Worm (Caenorhabditis elegans) whole organism, young adult: ENCODE results near the gene hpo-33.

Experiments
- B0336.3 ChIP-seq: fragments of 200-800 bp; sonication (Bioruptor generic); IDR thresholded peaks from 2 replicates; pipeline ENCODE4 v1.3.6; 2022; ENCODE audit warnings: missing genetic modification characterization, missing compliant biosample characterization
- F22D6.2 ChIP-seq: sonication (generic microtip); optimal IDR thresholded peaks from 2 replicates; lab custom pipeline; 2016; ENCODE audit warnings: mild to moderate bottlenecking, missing genetic modification characterization, missing compliant biosample characterization
- Y79H2A.3 ChIP-seq: fragments of 200-800 bp; sonication (Bioruptor generic); conservative IDR thresholded peaks from 2 replicates; pipeline ENCODE4 v1.3.6; 2022; ENCODE audit warnings: missing genetic modification reagents, missing genetic modification characterization, missing compliant biosample characterization
- aptf-2 ChIP-seq: fragments of 200-800 bp; sonication (Bioruptor generic); conservative IDR thresholded peaks from 2 replicates; pipeline ENCODE4 v1.3.6; 2022; ENCODE audit warnings: missing genetic modification reagents, missing genetic modification characterization, missing compliant biosample characterization
- atf-7 ChIP-seq: sonication (generic microtip); optimal IDR thresholded peaks from 2 replicates; lab custom pipeline; 2017; ENCODE audit warnings: mild to moderate bottlenecking, missing genetic modification characterization, missing compliant biosample characterization
- attf-5 ChIP-seq: fragments of 200-800 bp; sonication (Bioruptor generic); optimal IDR thresholded peaks from 2 replicates; lab custom pipeline; 2018; ENCODE audit warnings: mild to moderate bottlenecking, missing genetic modification characterization, missing compliant biosample characterization
- cebp-2 ChIP-seq: fragments of 200-800 bp; sonication (Bioruptor generic); IDR thresholded peaks from 2 replicates; pipeline ENCODE4 v1.3.6; 2022; ENCODE audit warnings: missing genetic modification characterization, missing compliant biosample characterization
- ceh-100 ChIP-seq: fragments of 200-800 bp; sonication (Bioruptor generic); IDR thresholded peaks from 2 replicates; pipeline ENCODE4 v1.3.6; 2022; ENCODE audit warnings: missing genetic modification reagents, missing genetic modification characterization, missing compliant biosample characterization
- ceh-40 ChIP-seq: fragments of 200-800 bp; sonication (Bioruptor generic); IDR thresholded peaks from 2 replicates; pipeline ENCODE4 v1.3.6; 2022; ENCODE audit warnings: missing genetic modification characterization, missing compliant biosample characterization
- ceh-79 ChIP-seq: sonication (generic microtip); optimal IDR thresholded peaks from 2 replicates; lab custom pipeline; 2017; ENCODE audit warnings: mild to moderate bottlenecking, missing genetic modification characterization, missing compliant biosample characterization
- egrh-3 ChIP-seq: fragments of 200-800 bp; sonication (Bioruptor generic); IDR thresholded peaks from 2 replicates; pipeline ENCODE4 v1.3.6; 2022; ENCODE audit warnings: missing genetic modification reagents, missing genetic modification characterization, missing compliant biosample characterization
- hmg-1.2 ChIP-seq: fragments of 200-800 bp; sonication (Bioruptor generic); IDR thresholded peaks from 2 replicates; pipeline ENCODE4 v1.3.6; 2022; ENCODE audit warnings: missing genetic modification reagents, missing genetic modification characterization, missing compliant biosample characterization
- let-526 ChIP-seq: fragments of 200-800 bp; sonication (Bioruptor generic); IDR thresholded peaks from 2 replicates; pipeline ENCODE4 v1.3.6; 2022; ENCODE audit warnings: missing genetic modification reagents, missing genetic modification characterization, missing compliant biosample characterization
- lin-35 ChIP-seq, 3 experiments: fragments of 150-350 bp in 2 of 3; sonication (generic microtip) in 1 of 3; optimal IDR thresholded peaks; 2 replicates each; lab custom pipeline; 2014 to 2018; ENCODE audit warnings: missing biosample characterization in 3 of 3, missing genetic modification characterization in 3 of 3, missing genetic modification reagents in 3 of 3
- lin-54 ChIP-seq: fragments of 200-800 bp; sonication (Bioruptor generic); optimal IDR thresholded peaks from 2 replicates; lab custom pipeline; 2018; ENCODE audit warnings: mild to moderate bottlenecking, missing genetic modification characterization, missing compliant biosample characterization
- madf-8 ChIP-seq: fragments of 200-800 bp; sonication (Bioruptor generic); conservative IDR thresholded peaks from 2 replicates; pipeline ENCODE4 v1.3.6; 2022; ENCODE audit warnings: missing genetic modification reagents, missing genetic modification characterization, missing compliant biosample characterization
- mxl-1 ChIP-seq: sonication (generic microtip); optimal IDR thresholded peaks from 2 replicates; lab custom pipeline; 2016; ENCODE audit warnings: missing genetic modification characterization, missing compliant biosample characterization
- nfya-1 ChIP-seq: sonication (generic microtip); optimal IDR thresholded peaks from 2 replicates; lab custom pipeline; 2017; ENCODE audit warnings: antibody characterized with exemption, missing compliant biosample characterization, missing genetic modification characterization, borderline replicate concordance; ENCODE audit not compliant: insufficient read depth
- nhr-80 ChIP-seq: sonication (generic microtip); optimal IDR thresholded peaks from 2 replicates; lab custom pipeline; 2016; ENCODE audit warnings: missing genetic modification characterization, missing compliant biosample characterization
- rcor-1 ChIP-seq: fragments of 200-800 bp; sonication (Bioruptor generic); IDR thresholded peaks from 2 replicates; pipeline ENCODE4 v1.3.6; 2022; ENCODE audit warnings: missing genetic modification reagents, missing genetic modification characterization, missing compliant biosample characterization
- repo-1 ChIP-seq: sonication (generic microtip); optimal IDR thresholded peaks from 2 replicates; lab custom pipeline; 2017; ENCODE audit warnings: mild to moderate bottlenecking, missing genetic modification characterization, missing compliant biosample characterization
- sea-2 ChIP-seq: fragments of 200-800 bp; sonication (Bioruptor generic); IDR thresholded peaks from 2 replicates; pipeline ENCODE4 v1.3.6; 2022; ENCODE audit warnings: missing genetic modification characterization, missing compliant biosample characterization
- snpc-4 ChIP-seq, 5 experiments: fragments of 150-350 bp in 1 of 5; sonication (generic microtip) in 4 of 5; optimal IDR thresholded peaks; 2 replicates each; lab custom pipeline; 2014 to 2018; ENCODE audit warnings: missing genetic modification characterization in 5 of 5, missing biosample characterization in 3 of 5, antibody characterized with exemption in 2 of 5, mild to moderate bottlenecking in 2 of 5, missing compliant biosample characterization in 2 of 5, missing genotype in 2 of 5, moderate library complexity in 2 of 5, missing genetic modification reagents in 1 of 5
- somi-1 ChIP-seq: fragments of 200-800 bp; sonication (Bioruptor generic); optimal IDR thresholded peaks from 2 replicates; lab custom pipeline; 2018; ENCODE audit warnings: mild to moderate bottlenecking, missing genetic modification characterization, missing compliant biosample characterization
- sptf-2 ChIP-seq: fragments of 200-800 bp; sonication (Bioruptor generic); optimal IDR thresholded peaks from 2 replicates; lab custom pipeline; 2018; ENCODE audit warnings: mild to moderate bottlenecking, missing genetic modification characterization, missing compliant biosample characterization
- tbx-9 ChIP-seq: sonication (generic microtip); optimal IDR thresholded peaks from 2 replicates; lab custom pipeline; 2016; ENCODE audit warnings: borderline replicate concordance, missing genetic modification characterization, inconsistent platforms, missing compliant biosample characterization
- tlf-1 ChIP-seq: fragments of 200-800 bp; sonication (Bioruptor generic); optimal IDR thresholded peaks from 2 replicates; lab custom pipeline; 2018; ENCODE audit warnings: mild to moderate bottlenecking, missing genetic modification characterization, missing compliant biosample characterization
- unc-130 ChIP-seq: sonication (generic microtip); optimal IDR thresholded peaks from 2 replicates; lab custom pipeline; 2016; ENCODE audit warnings: missing genetic modification reagents, missing genetic modification characterization, missing compliant biosample characterization
- xnd-1 ChIP-seq: sonication (generic microtip); optimal IDR thresholded peaks from 2 replicates; lab custom pipeline; 2016; ENCODE audit warnings: missing genotype, missing genetic modification reagents, missing genetic modification characterization, missing compliant biosample characterization
- zfh-2 ChIP-seq: fragments of 200-800 bp; sonication (Bioruptor generic); conservative IDR thresholded peaks from 2 replicates; pipeline ENCODE4 v1.3.6; 2022; ENCODE audit warnings: missing genetic modification reagents, missing genetic modification characterization, missing compliant biosample characterization
- ztf-18 ChIP-seq: sonication (generic microtip); optimal IDR thresholded peaks from 2 replicates; lab custom pipeline; 2016; ENCODE audit warnings: missing genotype, mild to moderate bottlenecking, missing genetic modification characterization, missing compliant biosample characterization
- ztf-28 ChIP-seq: fragments of 200-800 bp; sonication (Bioruptor generic); IDR thresholded peaks from 2 replicates; pipeline ENCODE4 v1.3.6; 2022; ENCODE audit warnings: missing genetic modification reagents, missing genetic modification characterization, missing compliant biosample characterization
- ztf-3 ChIP-seq: fragments of 200-800 bp; sonication (Bioruptor generic); optimal IDR thresholded peaks from 2 replicates; lab custom pipeline; 2018; ENCODE audit warnings: mild to moderate bottlenecking, missing genetic modification characterization, missing compliant biosample characterization

The hpo-33 gene

ce11 chrV:17075900-17076299 lies 33.5 kb downstream of the hpo-33 start, which contains the start of gene str-125:
str-125 (minus strand) TSS chrV:17076000.
- TF ChIP-seq tbx-9 (no peak), Y79H2A.3 (GFP tag; lab: Robert Waterston, UW) (no peak), repo-1 (tag; lab: Kevin White, UChicago) (no peak), rcor-1 (GFP tag; lab: Robert Waterston, UW) (no peak)

- TF ChIP-seq ztf-28 (GFP tag; lab: Robert Waterston, UW), result no peak
- no peak for TF ChIP-seq cebp-2
- TF ChIP-seq let-526 (GFP tag; lab: Robert Waterston, UW), result no peak
- no peak for TF ChIP-seq rcor-1 (GFP tag; lab: Robert Waterston, UW)
- no peak for TF ChIP-seq nfya-1 (tag; lab: Kevin White, UChicago)
- TF ChIP-seq ceh-40 (GFP tag; lab: Robert Waterston, UW), result no peak
- peak; percentile 42 for TF ChIP-seq nhr-80 (tag; lab: Kevin White, UChicago)
- TF ChIP-seq snpc-4 (GFP tag; optimal IDR thresholded peaks at IDR 0.05; lab: Kevin White, UChicago), result no peak
- TF ChIP-seq snpc-4 (tag; optimal IDR thresholded peaks at IDR 0.05; lab: Kevin White, UChicago), result peak in 1 of 4 experiments; percentile 50
- no peak for TF ChIP-seq sptf-2 (GFP tag; lab: Kevin White, UChicago)
- no peak for TF ChIP-seq madf-8 (GFP tag; lab: Robert Waterston, UW)
- TF ChIP-seq sea-2 (GFP tag; lab: Robert Waterston, UW), result no peak
- no peak for TF ChIP-seq egrh-3
- no peak for TF ChIP-seq ztf-3 (GFP tag; lab: Kevin White, UChicago)
- TF ChIP-seq hmg-1.2 (GFP tag; lab: Robert Waterston, UW), result no peak
Measured at ce11 chrV:17077889-17078288, 35.5 kb downstream of the hpo-33 start, which contains the start of gene T05E12.3. T05E12.3 (minus strand) TSS chrV:17077989.

- TF ChIP-seq lin-54 (no peak), lin-35 (GFP tag; optimal IDR thresholded peaks at IDR 0.05; lab: Kevin White, UChicago) (no peak), rcor-1 (GFP tag; lab: Robert Waterston, UW) (no peak), atf-7 (no peak), tlf-1 (GFP tag; lab: Kevin White, UChicago) (no peak), ceh-100 (GFP tag; lab: Robert Waterston, UW) (no peak), B0336.3 (GFP tag; lab: Robert Waterston, UW) (no peak), somi-1 (GFP tag; lab: Kevin White, UChicago) (no peak), F22D6.2 (tag; lab: Kevin White, UChicago) (no peak), ztf-18 (tag; lab: Kevin White, UChicago) (no peak), mxl-1 (tag; lab: Kevin White, UChicago) (no peak), attf-5 (no peak), zfh-2 (GFP tag; lab: Robert Waterston, UW) (no peak), ceh-79 (tag; lab: Kevin White, UChicago) (no peak), ztf-28 (GFP tag; lab: Robert Waterston, UW) (no peak), unc-130 (GFP tag; lab: Kevin White, UChicago) (no peak)
Measured at ce11 chrV:17079795-17080194, 37.4 kb downstream of the hpo-33 start, which contains the start of gene srw-20. srw-20 (minus strand) TSS chrV:17079895.

- no peak for TF ChIP-seq xnd-1 (tag; lab: Kevin White, UChicago)
- no peak for TF ChIP-seq aptf-2 (GFP tag; lab: Robert Waterston, UW)
- TF ChIP-seq lin-35 (GFP tag; optimal IDR thresholded peaks at IDR 0.05; lab: Kevin White, UChicago), result no peak
Measured at ce11 chrV:17082718-17083117, 40.4 kb downstream of the hpo-33 start, which contains the start of gene T05E12.9. T05E12.9 (minus strand) TSS chrV:17082818.
